Worm (Caenorhabditis elegans) whole organism, dauer: Measurements from ENCODE around the gene F31F4.17.

Source experiments
- unc-62 ChIP-seq: sonication (generic microtip); optimal IDR thresholded peaks from 2 replicates; lab custom pipeline; 2017; ENCODE audit warnings: missing biosample characterization, missing genetic modification reagents, missing genetic modification characterization

F31F4.17 gene

ce11 chrV:676090-676489 is 16.0 kb upstream of the F31F4.17 start:
- no peak for TF ChIP-seq unc-62 (GFP tag; lab: Kevin White, UChicago)

- TF ChIP-seq unc-62 (GFP tag; lab: Kevin White, UChicago): no peak
Observed at ce11 chrV:674213-674612, 14.1 kb upstream of the F31F4.17 start, which contains the start of gene sru-25. sru-25 (minus strand) TSS chrV:674313.

- TF ChIP-seq unc-62 (GFP tag; lab: Kevin White, UChicago): no peak
Observed at ce11 chrV:671342-671741, 11.2 kb upstream of the F31F4.17 start, which contains the start of gene sru-24. sru-24 (minus strand) TSS chrV:671442.

- TF ChIP-seq unc-62 (GFP tag; lab: Kevin White, UChicago): no peak
Observed at ce11 chrV:667459-667858, 7.3 kb upstream of the F31F4.17 start, which contains the start of gene nhr-180. nhr-180 (minus strand) TSS chrV:667510.

- TF ChIP-seq unc-62 (GFP tag; lab: Kevin White, UChicago): no peak
Observed at ce11 chrV:664337-664847, 4.3 kb upstream of the F31F4.17 start, which contains the start of the genes F31F4.11 and srh-266. F31F4.11 (minus strand) TSS chrV:664437. srh-266 (plus strand) TSS chrV:664797.

- TF ChIP-seq unc-62 (GFP tag; lab: Kevin White, UChicago): no peak
Observed at ce11 chrV:657678-658077, 2.4 kb downstream of the F31F4.17 start, which contains the start of gene srh-246. srh-246 (minus strand) TSS chrV:657778.

- no peak for TF ChIP-seq unc-62 (GFP tag; lab: Kevin White, UChicago)
Observed at ce11 chrV:655823-656222, 4.3 kb downstream of the F31F4.17 start, which contains the start of gene srh-245. srh-245 (minus strand) TSS chrV:655923.

- TF ChIP-seq unc-62 (GFP tag; lab: Kevin White, UChicago): no peak
Observed at ce11 chrV:654402-654801, 5.7 kb downstream of the F31F4.17 start, which contains the start of gene srj-6. srj-6 (minus strand) TSS chrV:654502.

- TF ChIP-seq unc-62 (GFP tag; lab: Kevin White, UChicago): no peak
Observed at ce11 chrV:652940-653339, 7.2 kb downstream of the F31F4.17 start, which contains the start of gene srj-5. srj-5 (minus strand) TSS chrV:653040.

- no peak for TF ChIP-seq unc-62 (GFP tag; lab: Kevin White, UChicago)
Observed at ce11 chrV:646888-647287, 13.2 kb downstream of the F31F4.17 start, which contains the start of gene ugt-42. ugt-42 (plus strand) TSS chrV:647188.

- TF ChIP-seq unc-62 (GFP tag; lab: Kevin White, UChicago): no peak
Observed at ce11 chrV:646129-646528, 14.0 kb downstream of the F31F4.17 start, which contains the start of gene F48G7.12. F48G7.12 (minus strand) TSS chrV:646229.

- no peak for TF ChIP-seq unc-62 (GFP tag; lab: Kevin White, UChicago)
Observed at ce11 chrV:642750-643149, 17.4 kb downstream of the F31F4.17 start, which contains the start of gene nhr-190. nhr-190 (minus strand) TSS chrV:642924.

ce11 chrV:638328-638727 is 21.8 kb downstream of the F31F4.17 start, which contains the start of gene srj-37:
srj-37 (plus strand) TSS chrV:638628.
- no peak for TF ChIP-seq unc-62 (GFP tag; lab: Kevin White, UChicago)

ce11 chrV:636281-636680 is 23.8 kb downstream of the F31F4.17 start, which contains the start of gene pals-31:
pals-31 (plus strand) TSS chrV:636581.
- TF ChIP-seq unc-62 (GFP tag; lab: Kevin White, UChicago): no peak

- TF ChIP-seq unc-62 (GFP tag; lab: Kevin White, UChicago): no peak
Observed at ce11 chrV:635630-636029, 24.5 kb downstream of the F31F4.17 start.

- TF ChIP-seq unc-62 (GFP tag; lab: Kevin White, UChicago): no peak
Observed at ce11 chrV:634855-635254, 25.3 kb downstream of the F31F4.17 start, which contains the start of gene F48G7.10. F48G7.10 (minus strand) TSS chrV:634955.

ce11 chrV:631832-632231 is 28.3 kb downstream of the F31F4.17 start:
- TF ChIP-seq unc-62 (GFP tag; lab: Kevin White, UChicago): no peak
